Fruit fly (Drosophila melanogaster) whole organism, embryonic: ENCODE results near the gene Zpr1.

Source experiments
- BEAF-32 ChIP-seq: fragments of 200-800 bp; sonication (Bioruptor generic); optimal IDR thresholded peaks from 3 replicates; lab custom pipeline; 2017; ENCODE audit warnings: missing biosample characterization, missing genetic modification characterization, mild to moderate bottlenecking, moderate library complexity, missing genetic modification reagents
- CG1024 ChIP-seq: fragments of 200-800 bp; sonication (Bioruptor generic); IDR thresholded peaks from 2 replicates; pipeline ENCODE4 v1.3.6; 2022; ENCODE audit warnings: missing biosample characterization, missing genetic modification characterization
- CG10267 ChIP-seq: fragments of 200-800 bp; sonication (Bioruptor generic); optimal IDR thresholded peaks from 2 replicates; lab custom pipeline; 2018; ENCODE audit warnings: missing biosample characterization, mild to moderate bottlenecking, missing genetic modification characterization, moderate library complexity
- CG11695 ChIP-seq: fragments of 200-800 bp; sonication (Bioruptor generic); IDR thresholded peaks from 3 replicates; pipeline ENCODE4 v1.3.6; 2022; ENCODE audit warnings: missing biosample characterization, missing genetic modification characterization
- CG12391 ChIP-seq: fragments of 200-800 bp; sonication (Bioruptor generic); optimal IDR thresholded peaks from 3 replicates; lab custom pipeline; 2018; ENCODE audit warnings: missing biosample characterization, mild to moderate bottlenecking, missing genetic modification characterization, moderate library complexity
- CG13624 ChIP-seq: fragments of 200-800 bp; sonication (Bioruptor generic); optimal IDR thresholded peaks from 2 replicates; lab custom pipeline; 2016; ENCODE audit warnings: missing biosample characterization, missing genetic modification characterization
- CG14710 ChIP-seq: fragments of 200-800 bp; sonication (Bioruptor generic); optimal IDR thresholded peaks from 3 replicates; lab custom pipeline; 2019; ENCODE audit warnings: missing biosample characterization, mild to moderate bottlenecking, missing genetic modification characterization, moderate library complexity
- CG15601 ChIP-seq: fragments of 200-800 bp; sonication (Bioruptor generic); optimal IDR thresholded peaks from 3 replicates; lab custom pipeline; 2019; ENCODE audit warnings: missing biosample characterization, mild to moderate bottlenecking, missing genetic modification characterization, moderate library complexity
- CG16813 ChIP-seq: fragments of 200-800 bp; sonication (Bioruptor generic); IDR thresholded peaks from 3 replicates; pipeline ENCODE4 v1.3.6; 2022; ENCODE audit warnings: missing biosample characterization, missing genetic modification characterization; ENCODE audit not compliant: partially characterized antibody
- CG17829 ChIP-seq: fragments of 200-800 bp; optimal IDR thresholded peaks from 2 replicates; lab custom pipeline; 2019; ENCODE audit warnings: missing biosample characterization, mild to moderate bottlenecking, missing genetic modification characterization, moderate library complexity
- CG2120 ChIP-seq: fragments of 200-800 bp; sonication (Bioruptor generic); optimal IDR thresholded peaks from 3 replicates; lab custom pipeline; 2016; ENCODE audit warnings: missing biosample characterization, missing genetic modification characterization
- CG2678 ChIP-seq: fragments of 200-800 bp; sonication (Bioruptor generic); optimal IDR thresholded peaks from 3 replicates; lab custom pipeline; 2019; ENCODE audit warnings: missing biosample characterization, mild to moderate bottlenecking, missing genetic modification characterization, moderate library complexity
- CG2712 ChIP-seq: fragments of 200-800 bp; optimal IDR thresholded peaks from 3 replicates; lab custom pipeline; 2019; ENCODE audit warnings: missing biosample characterization, mild to moderate bottlenecking, missing genetic modification characterization, moderate library complexity
- CG30020 ChIP-seq: fragments of 200-800 bp; optimal IDR thresholded peaks from 2 replicates; lab custom pipeline; 2019; ENCODE audit warnings: missing biosample characterization, mild to moderate bottlenecking, missing genetic modification characterization, moderate library complexity
- CG33213 ChIP-seq: fragments of 200-800 bp; sonication (Bioruptor generic); optimal IDR thresholded peaks from 3 replicates; lab custom pipeline; 2016; ENCODE audit warnings: missing biosample characterization, missing genetic modification characterization
- CG3407 ChIP-seq: fragments of 200-800 bp; sonication (Bioruptor generic); optimal IDR thresholded peaks from 2 replicates; lab custom pipeline; 2018; ENCODE audit warnings: missing biosample characterization, mild to moderate bottlenecking, missing genetic modification characterization
- CG34224 ChIP-seq: fragments of 200-800 bp; sonication (Bioruptor generic); IDR thresholded peaks from 3 replicates; pipeline ENCODE4 v1.3.6; 2022; ENCODE audit warnings: missing biosample characterization, missing genetic modification characterization; ENCODE audit not compliant: partially characterized antibody
- CG3838 ChIP-seq: fragments of 200-800 bp; sonication (Bioruptor generic); optimal IDR thresholded peaks from 3 replicates; lab custom pipeline; 2016; ENCODE audit warnings: missing biosample characterization, missing genetic modification characterization
- CG42726 ChIP-seq: fragments of 200-800 bp; sonication (Bioruptor generic); IDR thresholded peaks from 2 replicates; pipeline ENCODE4 v1.3.6; 2022; ENCODE audit warnings: missing biosample characterization, missing genetic modification characterization; ENCODE audit not compliant: partially characterized antibody
- CG4424 ChIP-seq: fragments of 200-800 bp; sonication (Bioruptor generic); optimal IDR thresholded peaks from 3 replicates; lab custom pipeline; 2016; ENCODE audit warnings: missing biosample characterization, missing genetic modification characterization
- CG6791 ChIP-seq: fragments of 200-800 bp; sonication (Bioruptor generic); IDR thresholded peaks from 3 replicates; pipeline ENCODE4 v1.3.6; 2022; ENCODE audit warnings: missing biosample characterization, missing genetic modification characterization; ENCODE audit not compliant: partially characterized antibody
- CG7745 ChIP-seq: fragments of 200-800 bp; sonication (Bioruptor generic); optimal IDR thresholded peaks from 2 replicates; lab custom pipeline; 2018; ENCODE audit warnings: missing biosample characterization, mild to moderate bottlenecking, missing genetic modification characterization, moderate library complexity
- CG8924 ChIP-seq: fragments of 200-800 bp; optimal IDR thresholded peaks from 3 replicates; lab custom pipeline; 2019; ENCODE audit warnings: missing biosample characterization, mild to moderate bottlenecking, missing genetic modification characterization, moderate library complexity
- CG9797 ChIP-seq: fragments of 200-800 bp; sonication (Bioruptor generic); optimal IDR thresholded peaks from 3 replicates; lab custom pipeline; 2018; ENCODE audit warnings: missing biosample characterization, mild to moderate bottlenecking, missing genetic modification characterization
- CG9932 ChIP-seq: fragments of 200-800 bp; sonication (Bioruptor generic); IDR thresholded peaks from 2 replicates; pipeline ENCODE4 v1.3.6; 2022; ENCODE audit warnings: missing biosample characterization, missing genetic modification characterization
- CHES-1-like ChIP-seq: fragments of 200-800 bp; sonication (Bioruptor generic); optimal IDR thresholded peaks from 2 replicates; lab custom pipeline; 2016; ENCODE audit warnings: missing biosample characterization, missing genetic modification characterization
- E2f2 ChIP-seq: fragments of 200-800 bp; sonication (Bioruptor generic); IDR thresholded peaks from 2 replicates; pipeline ENCODE4 v1.3.6; 2022; ENCODE audit warnings: missing biosample characterization, missing genetic modification characterization
- ERR ChIP-seq: fragments of 200-800 bp; sonication (Bioruptor generic); optimal IDR thresholded peaks from 2 replicates; lab custom pipeline; 2016; ENCODE audit warnings: missing biosample characterization, missing genetic modification characterization
- MBD-R2 ChIP-seq: fragments of 200-800 bp; sonication (Bioruptor generic); IDR thresholded peaks from 2 replicates; pipeline ENCODE4 v1.3.6; 2022; ENCODE audit warnings: missing biosample characterization, missing genetic modification characterization
- MESR4 ChIP-seq: fragments of 200-800 bp; sonication (Bioruptor generic); optimal IDR thresholded peaks from 2 replicates; lab custom pipeline; 2018; ENCODE audit warnings: missing biosample characterization, mild to moderate bottlenecking, missing genetic modification characterization, moderate library complexity
- NK7.1 ChIP-seq: fragments of 200-800 bp; sonication (Bioruptor generic); optimal IDR thresholded peaks from 3 replicates; lab custom pipeline; 2016; ENCODE audit warnings: missing biosample characterization, missing genetic modification characterization
- Nf-YB ChIP-seq: fragments of 200-800 bp; sonication (Bioruptor generic); optimal IDR thresholded peaks from 3 replicates; lab custom pipeline; 2019; ENCODE audit warnings: missing biosample characterization, mild to moderate bottlenecking, missing genetic modification characterization, moderate library complexity
- Scr ChIP-seq: fragments of 200-800 bp; sonication (Bioruptor generic); IDR thresholded peaks from 2 replicates; pipeline ENCODE4 v1.3.6; 2022; ENCODE audit warnings: missing biosample characterization, missing genetic modification characterization; ENCODE audit not compliant: partially characterized antibody
- Sin3A ChIP-seq: fragments of >200 bp; optimal IDR thresholded peaks from 2 replicates; lab custom pipeline; 2018
- Sry-δ ChIP-seq: fragments of 200-800 bp; sonication (Bioruptor generic); optimal IDR thresholded peaks from 2 replicates; lab custom pipeline; 2016; ENCODE audit warnings: missing biosample characterization, missing genetic modification characterization
- Usf ChIP-seq: fragments of 200-800 bp; sonication (Bioruptor generic); optimal IDR thresholded peaks from 2 replicates; lab custom pipeline; 2017; ENCODE audit warnings: missing genotype, missing biosample characterization, missing genetic modification characterization
- chinmo ChIP-seq: fragments of 200-800 bp; sonication (Bioruptor generic); IDR thresholded peaks from 4 replicates; pipeline ENCODE4 v1.3.6; 2022; ENCODE audit warnings: missing biosample characterization, missing genetic modification characterization; ENCODE audit not compliant: partially characterized antibody
- cwo ChIP-seq: fragments of 200-800 bp; sonication (Bioruptor generic); optimal IDR thresholded peaks from 3 replicates; lab custom pipeline; 2017; ENCODE audit warnings: missing biosample characterization, missing genetic modification characterization, mild to moderate bottlenecking, moderate library complexity, missing genetic modification reagents
- grn ChIP-seq: fragments of 200-800 bp; sonication (Bioruptor generic); optimal IDR thresholded peaks from 3 replicates; lab custom pipeline; 2017; ENCODE audit warnings: missing biosample characterization, missing genetic modification characterization
- knrl ChIP-seq: fragments of 200-800 bp; sonication (Bioruptor generic); IDR thresholded peaks from 3 replicates; pipeline ENCODE4 v1.3.6; 2022; ENCODE audit warnings: missing biosample characterization, missing genetic modification characterization; ENCODE audit not compliant: partially characterized antibody
- nmo ChIP-seq: fragments of 200-800 bp; sonication (Bioruptor generic); optimal IDR thresholded peaks from 2 replicates; lab custom pipeline; 2018; ENCODE audit warnings: missing biosample characterization, mild to moderate bottlenecking, missing genetic modification characterization, moderate library complexity
- org-1 ChIP-seq: fragments of 200-800 bp; sonication (Bioruptor generic); optimal IDR thresholded peaks from 2 replicates; lab custom pipeline; 2017; ENCODE audit warnings: missing biosample characterization, missing genetic modification characterization
- phol ChIP-seq: fragments of 200-800 bp; sonication (Bioruptor generic); optimal IDR thresholded peaks from 3 replicates; lab custom pipeline; 2018; ENCODE audit warnings: missing biosample characterization, mild to moderate bottlenecking, missing genetic modification characterization, moderate library complexity
- pzg ChIP-seq: fragments of 200-800 bp; sonication (Bioruptor generic); optimal IDR thresholded peaks from 3 replicates; lab custom pipeline; 2018; ENCODE audit warnings: missing biosample characterization, mild to moderate bottlenecking, missing genetic modification characterization, moderate library complexity
- sens ChIP-seq: fragments of 200-800 bp; sonication (Bioruptor generic); peaks from one replicate; lab custom pipeline; 2016; ENCODE audit warnings: missing biosample characterization, missing genetic modification characterization
- stwl ChIP-seq: fragments of 200-800 bp; sonication (Bioruptor generic); optimal IDR thresholded peaks from 3 replicates; lab custom pipeline; 2018; ENCODE audit warnings: missing biosample characterization, mild to moderate bottlenecking, missing genetic modification characterization, moderate library complexity
- trem ChIP-seq: fragments of 200-800 bp; optimal IDR thresholded peaks from 3 replicates; lab custom pipeline; 2019; ENCODE audit warnings: missing biosample characterization, mild to moderate bottlenecking, missing genetic modification characterization, moderate library complexity
- usp ChIP-seq: fragments of >200 bp; optimal IDR thresholded peaks from 2 replicates; lab custom pipeline; 2017; ENCODE audit warnings: missing biosample characterization, missing genetic modification characterization

The Zpr1 gene

dm6 chrX:9148989-9149522 lies 12.8 kb downstream of the Zpr1 start, which contains the start of the genes fh and Bap111 (continued):
- TF ChIP-seq CHES-1-like (GFP tag; lab: Kevin White, UChicago) (peak; percentile 50), CG2712 (peak; percentile 42), phol (tag; lab: Kevin White, UChicago) (peak; percentile 96), CG12391 (peak; percentile 21), CG30020 (tag; lab: Kevin White, UChicago) (peak; percentile 35), CG9932 (GFP tag; lab: Robert Waterston, UW) (no peak), E2f2 (peak; percentile 21; the same call in 1 of the 2 replicates), CG9797 (peak; percentile 78), MBD-R2 (peak; percentile 54), CG8924 (tag; lab: Kevin White, UChicago) (peak; percentile 27), CG14710 (tag; lab: Kevin White, UChicago) (peak; percentile 59), CG33213 (GFP tag; lab: Kevin White, UChicago) (no peak), CG2120 (GFP tag; lab: Kevin White, UChicago) (peak; percentile 9), cwo (no peak), stwl (tag; lab: Kevin White, UChicago) (peak; percentile 27), MESR4 (GFP tag; lab: Kevin White, UChicago) (peak; percentile 72), CG1024 (GFP tag; lab: Robert Waterston, UW) (no peak), CG17829 (peak; percentile 19), CG15601 (tag; lab: Kevin White, UChicago) (peak; percentile 7), Sry-δ (peak; percentile 23), nmo (GFP tag; lab: Kevin White, UChicago) (peak; percentile 38), sens (peak; percentile 90), CG2678 (tag; lab: Kevin White, UChicago) (no peak), trem (peak; percentile 99)

- TF ChIP-seq nmo (GFP tag; lab: Kevin White, UChicago) (peak; percentile 9), chinmo (GFP tag; lab: Robert Waterston, UW) (peak; percentile 48; the same call in 1 of the 4 replicates), CG3838 (GFP tag; lab: Kevin White, UChicago) (peak; percentile 80), trem (peak; percentile 37), CG7745 (tag; lab: Kevin White, UChicago) (no peak), usp (GFP tag; lab: Kevin White, UChicago) (no peak), Nf-YB (no peak), CG6791 (GFP tag; lab: Robert Waterston, UW) (peak; percentile 50; the same call in 2 of the 3 replicates), Scr (GFP tag; lab: Robert Waterston, UW) (peak; percentile 70), pzg (GFP tag; lab: Kevin White, UChicago) (peak; percentile 49), CG3407 (GFP tag; lab: Kevin White, UChicago) (no peak), org-1 (GFP tag; lab: Kevin White, UChicago) (no peak), BEAF-32 (GFP tag; lab: Kevin White, UChicago) (peak; percentile 73), CG13624 (GFP tag; lab: Kevin White, UChicago) (no peak), Usf (GFP tag; lab: Kevin White, UChicago) (no peak), CG11695 (GFP tag; lab: Robert Waterston, UW) (no peak), NK7.1 (GFP tag; lab: Kevin White, UChicago) (no peak), CG10267 (tag; lab: Kevin White, UChicago) (peak; percentile 10), CG42726 (peak; percentile 59; the same call in 1 of the 2 replicates), CG34224 (GFP tag; lab: Robert Waterston, UW) (peak; percentile 35; the same call in 2 of the 3 replicates), knrl (GFP tag; lab: Robert Waterston, UW) (peak; percentile 56; the same call in 2 of the 3 replicates), Sin3A (lab: Kevin White, UChicago) (peak; percentile 21), CG4424 (GFP tag; lab: Kevin White, UChicago) (no peak), CG30020 (tag; lab: Kevin White, UChicago) (peak; percentile 43), ERR (GFP tag; lab: Kevin White, UChicago) (no peak), CG15601 (tag; lab: Kevin White, UChicago) (no peak), CG16813 (peak; percentile 69), grn (GFP tag; lab: Kevin White, UChicago) (no peak)
These were observed 19.6 kb downstream of the Zpr1 start, which contains the start of gene CG7065 for dm6 chrX:9142224-9142802. CG7065 (plus strand) TSS chrX:9142493.
